Fruit fly (Drosophila melanogaster) whole organism, embryonic: Measurements from ENCODE around the gene RhoGAP100F.

ENCODE experiments used
- B-H2 ChIP-seq: fragments of 200-800 bp; sonication (Bioruptor generic); optimal IDR thresholded peaks from 2 replicates; lab custom pipeline; 2018; ENCODE audit warnings: missing biosample characterization, mild to moderate bottlenecking, missing genetic modification characterization
- CG10462 ChIP-seq: fragments of 200-800 bp; sonication (Bioruptor generic); optimal IDR thresholded peaks from 2 replicates; lab custom pipeline; 2016; ENCODE audit warnings: missing biosample characterization, missing genetic modification characterization
- CG11695 ChIP-seq: fragments of 200-800 bp; sonication (Bioruptor generic); IDR thresholded peaks from 3 replicates; pipeline ENCODE4 v1.3.6; 2022; ENCODE audit warnings: missing biosample characterization, missing genetic modification characterization
- CG12104 ChIP-seq: fragments of 200-800 bp; sonication (Bioruptor generic); optimal IDR thresholded peaks from 3 replicates; lab custom pipeline; 2016; ENCODE audit warnings: missing biosample characterization, missing genetic modification characterization
- NC2α ChIP-seq: fragments of 200-800 bp; sonication (Bioruptor generic); optimal IDR thresholded peaks from 2 replicates; lab custom pipeline; 2016; ENCODE audit warnings: missing biosample characterization, missing genetic modification characterization
- Side ChIP-seq: fragments of 200-800 bp; sonication (Bioruptor generic); optimal IDR thresholded peaks from 2 replicates; lab custom pipeline; 2016; ENCODE audit warnings: missing biosample characterization, missing genetic modification characterization
- lbe ChIP-seq: fragments of 200-800 bp; sonication (Bioruptor generic); optimal IDR thresholded peaks from 2 replicates; lab custom pipeline; 2016; ENCODE audit warnings: missing biosample characterization, mild to moderate bottlenecking, missing genetic modification characterization

dm6 chr3R:31824200-31824599, 11.8 kb downstream of the RhoGAP100F start:
- TF ChIP-seq B-H2 (no peak), CG10462 (no peak), CG12104 (GFP tag; lab: Kevin White, UChicago) (no peak), NC2α (GFP tag; lab: Kevin White, UChicago) (no peak), CG11695 (no peak), lbe (GFP tag; lab: Kevin White, UChicago) (no peak), Side (GFP tag; lab: Kevin White, UChicago) (no peak)
